Worm (Caenorhabditis elegans): ENCODE results near the gene F54H12.5.

The F54H12.5 gene

ce11 chrIII:7978723-7979122 is 6.8 kb upstream of the F54H12.5 start (continued):
- TF ChIP-seq lin-11 (tag; optimal IDR thresholded peaks at IDR 0.05) = no peak
- no peak for TF ChIP-seq nhr-237 (tag; optimal IDR thresholded peaks at IDR 0.05)
- TF ChIP-seq R02D3.7 (tag; optimal IDR thresholded peaks at IDR 0.05) = no peak
- no peak for TF ChIP-seq nhr-77 (tag; optimal IDR thresholded peaks at IDR 0.05)
- TF ChIP-seq lin-13 (GFP tag; optimal IDR thresholded peaks at IDR 0.05) = peak; percentile 33
- no peak for TF ChIP-seq elt-3 (tag; optimal IDR thresholded peaks at IDR 0.05)
- peak; percentile 84 for TF ChIP-seq sma-3 (GFP tag; optimal IDR thresholded peaks at IDR 0.05)
- TF ChIP-seq ceh-16 (tag; optimal IDR thresholded peaks at IDR 0.05) = no peak
- peak; percentile 73 for TF ChIP-seq crh-2 (tag; optimal IDR thresholded peaks at IDR 0.05)
- TF ChIP-seq elt-1 (tag; optimal IDR thresholded peaks at IDR 0.05) = no peak
- peak; percentile 9 for TF ChIP-seq blmp-1 (tag; optimal IDR thresholded peaks at IDR 0.05; ENCODE audit: insufficient read depth)
- TF ChIP-seq F13H6.1 (tag; optimal IDR thresholded peaks at IDR 0.05) = peak; percentile 70

DNA sequence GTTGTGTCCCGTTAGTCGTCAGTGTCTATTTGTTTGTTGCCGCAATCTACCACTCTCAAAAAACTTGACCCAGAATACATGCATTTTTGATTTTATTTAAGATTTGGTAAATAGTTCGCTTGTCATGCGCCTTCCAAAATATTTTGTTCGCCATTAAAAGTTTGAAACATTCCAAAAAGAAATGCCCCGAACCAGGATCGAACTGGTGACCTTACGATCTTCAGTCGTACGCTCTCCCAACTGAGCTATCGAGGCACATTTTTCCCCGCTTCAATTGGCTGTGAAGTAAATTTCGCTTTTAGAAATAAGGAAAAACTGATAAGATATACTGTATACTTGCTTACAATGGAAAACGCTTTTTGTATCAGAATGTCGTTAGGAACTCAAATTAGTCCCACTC is 6.3 kb upstream of the F54H12.5 start:
- TF ChIP-seq nhr-25 (tag; optimal IDR thresholded peaks at IDR 0.05) (no peak), lin-13 (GFP tag; optimal IDR thresholded peaks at IDR 0.05) (no peak), lsy-2 (tag; optimal IDR thresholded peaks at IDR 0.05) (no peak), nhr-21 (tag; optimal IDR thresholded peaks at IDR 0.05) (peak; percentile 26), lin-39 (tag; optimal IDR thresholded peaks at IDR 0.05) (no peak), peb-1 (tag; optimal IDR thresholded peaks at IDR 0.05) (no peak), alr-1 (tag; optimal IDR thresholded peaks at IDR 0.05) (no peak)

DNA sequence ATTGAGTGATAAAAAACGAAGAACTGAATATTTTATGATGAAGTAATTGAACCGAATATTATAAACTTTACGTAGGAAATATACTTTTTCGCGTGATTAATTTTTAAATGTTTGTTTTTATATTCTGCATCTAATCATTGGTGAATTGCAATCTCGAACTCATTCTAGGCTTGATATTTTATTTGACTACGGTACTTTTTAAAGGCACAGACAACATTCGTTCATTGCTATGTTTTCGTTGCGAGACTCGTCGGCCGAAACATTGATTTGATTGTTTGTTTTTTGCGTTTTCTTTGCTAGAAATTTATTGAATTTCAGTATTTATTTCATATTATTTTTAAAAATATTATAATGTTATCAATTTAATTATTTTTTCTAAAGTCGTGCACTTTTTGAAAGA is 5.8 kb upstream of the F54H12.5 start, which contains the start of gene C06G4.4:
TSS of gene C06G4.4 (minus strand) at position 36 of the 400 bp plus-strand sequence.
- TF ChIP-seq nhr-129 (tag; optimal IDR thresholded peaks at IDR 0.05) (no peak), ztf-1 (GFP tag; conservative IDR thresholded peaks at IDR 0.05) (no peak), C34F6.9 (tag; optimal IDR thresholded peaks at IDR 0.05) (no peak), unc-55 (GFP tag; optimal IDR thresholded peaks at IDR 0.05) (no peak), mab-5 (tag; optimal IDR thresholded peaks at IDR 0.05) (no peak), gmeb-1 (tag; optimal IDR thresholded peaks at IDR 0.05) (no peak), sma-3 (GFP tag; optimal IDR thresholded peaks at IDR 0.05) (no peak), unc-39 (tag; optimal IDR thresholded peaks at IDR 0.05) (no peak), lin-13 (GFP tag; optimal IDR thresholded peaks at IDR 0.05) (no peak), ZK546.5 (tag; optimal IDR thresholded peaks at IDR 0.05) (no peak), nhr-77 (tag; optimal IDR thresholded peaks at IDR 0.05) (no peak), crh-2 (tag; optimal IDR thresholded peaks at IDR 0.05) (no peak), nhr-6 (tag; optimal IDR thresholded peaks at IDR 0.05) (no peak), nhr-21 (tag; optimal IDR thresholded peaks at IDR 0.05) (no peak), mbf-1 (tag; optimal IDR thresholded peaks at IDR 0.05) (no peak), blmp-1 (tag; optimal IDR thresholded peaks at IDR 0.05; ENCODE audit: insufficient read depth) (no peak), peb-1 (tag; optimal IDR thresholded peaks at IDR 0.05) (no peak), nhr-10 (tag; optimal IDR thresholded peaks at IDR 0.05) (no peak), nhr-237 (tag; optimal IDR thresholded peaks at IDR 0.05) (no peak), elt-3 (tag; optimal IDR thresholded peaks at IDR 0.05) (no peak)

DNA sequence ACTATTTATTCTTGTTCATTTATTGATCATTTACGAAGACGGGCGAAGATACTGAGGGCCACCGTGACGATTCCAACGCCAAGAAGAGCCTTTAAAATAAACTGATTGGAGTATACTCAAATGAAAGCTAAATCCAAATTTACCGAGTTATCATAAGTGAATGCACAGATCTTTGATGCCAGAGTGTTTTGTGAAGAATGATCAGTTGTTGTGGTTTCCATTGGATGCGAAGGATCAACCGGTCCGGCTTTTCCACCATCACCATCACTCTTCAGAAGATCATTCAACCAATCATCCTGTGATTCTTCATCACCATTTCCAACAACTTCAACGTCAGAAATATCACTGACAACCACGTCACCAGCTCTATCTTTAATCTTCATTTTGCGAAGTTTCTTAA is 5.3 kb upstream of the F54H12.5 start:
- no peak for TF ChIP-seq lin-13 (GFP tag; optimal IDR thresholded peaks at IDR 0.05)
- TF ChIP-seq elt-3 (tag; optimal IDR thresholded peaks at IDR 0.05) = no peak
- TF ChIP-seq lin-11 (tag; optimal IDR thresholded peaks at IDR 0.05) = no peak
- TF ChIP-seq sma-9 (GFP tag; optimal IDR thresholded peaks at IDR 0.05) = peak; percentile 7
- TF ChIP-seq sma-9 (tag; optimal IDR thresholded peaks at IDR 0.05) = no peak
- TF ChIP-seq ceh-16 (tag; optimal IDR thresholded peaks at IDR 0.05) = no peak
- peak; percentile 24 for TF ChIP-seq ama-1 (optimal IDR thresholded peaks at IDR 0.05)
- TF ChIP-seq ztf-1 (GFP tag; conservative IDR thresholded peaks at IDR 0.05) = no peak
- TF ChIP-seq sma-3 (GFP tag; optimal IDR thresholded peaks at IDR 0.05) = peak; percentile 11
- TF ChIP-seq F13H6.1 (tag; optimal IDR thresholded peaks at IDR 0.05) = peak; percentile 26
- peak; percentile 45 for TF ChIP-seq nhr-21 (tag; optimal IDR thresholded peaks at IDR 0.05)

- TF ChIP-seq ZK546.5 (tag; optimal IDR thresholded peaks at IDR 0.05) (no peak), unc-55 (GFP tag; optimal IDR thresholded peaks at IDR 0.05) (no peak), ztf-1 (GFP tag; conservative IDR thresholded peaks at IDR 0.05) (no peak), nhr-11 (tag; optimal IDR thresholded peaks at IDR 0.05) (no peak), elt-1 (tag; optimal IDR thresholded peaks at IDR 0.05) (no peak), crh-2 (tag; optimal IDR thresholded peaks at IDR 0.05) (peak; percentile 6), zag-1 (tag; optimal IDR thresholded peaks at IDR 0.05) (no peak), ama-1 (optimal IDR thresholded peaks at IDR 0.05) (peak; percentile 57), alr-1 (tag; optimal IDR thresholded peaks at IDR 0.05) (no peak), blmp-1 (tag; optimal IDR thresholded peaks at IDR 0.05; ENCODE audit: insufficient read depth) (peak; percentile 83), mdl-1 (tag; optimal IDR thresholded peaks at IDR 0.05) (no peak), lin-11 (tag; optimal IDR thresholded peaks at IDR 0.05) (no peak), lin-39 (tag; optimal IDR thresholded peaks at IDR 0.05) (no peak), nhr-129 (tag; optimal IDR thresholded peaks at IDR 0.05) (peak; percentile 65), unc-39 (tag; optimal IDR thresholded peaks at IDR 0.05) (no peak), sem-4 (tag; optimal IDR thresholded peaks at IDR 0.05) (no peak), elt-3 (tag; optimal IDR thresholded peaks at IDR 0.05) (no peak), nhr-10 (tag; optimal IDR thresholded peaks at IDR 0.05) (no peak), ceh-16 (tag; optimal IDR thresholded peaks at IDR 0.05) (no peak), lsy-2 (tag; optimal IDR thresholded peaks at IDR 0.05) (peak in 1 of 2 experiments; percentile 39), dmd-4 (tag; optimal IDR thresholded peaks at IDR 0.05) (no peak), mbf-1 (tag; optimal IDR thresholded peaks at IDR 0.05) (no peak), ceh-82 (tag; optimal IDR thresholded peaks at IDR 0.05) (no peak), R02D3.7 (tag; optimal IDR thresholded peaks at IDR 0.05) (no peak), nhr-21 (tag; optimal IDR thresholded peaks at IDR 0.05) (peak; percentile 33), ztf-4 (tag; optimal IDR thresholded peaks at IDR 0.05) (peak; percentile 45), peb-1 (tag; optimal IDR thresholded peaks at IDR 0.05) (no peak), lin-13 (GFP tag; optimal IDR thresholded peaks at IDR 0.05) (no peak), nhr-6 (tag; optimal IDR thresholded peaks at IDR 0.05) (no peak), fos-1 (tag; optimal IDR thresholded peaks at IDR 0.05) (peak; percentile 29), F13H6.1 (tag; optimal IDR thresholded peaks at IDR 0.05) (no peak)
Observed at ce11 chrIII:7973968-7974607, 2.1 kb upstream of the F54H12.5 start.

All from whole organism, L2 larva.